Fruit fly (Drosophila melanogaster): ENCODE results near the gene CG9331.
A peak's percentile ranks its signal among the peaks of the same experiment; 100 is the strongest.

Gene CG9331

DNA sequence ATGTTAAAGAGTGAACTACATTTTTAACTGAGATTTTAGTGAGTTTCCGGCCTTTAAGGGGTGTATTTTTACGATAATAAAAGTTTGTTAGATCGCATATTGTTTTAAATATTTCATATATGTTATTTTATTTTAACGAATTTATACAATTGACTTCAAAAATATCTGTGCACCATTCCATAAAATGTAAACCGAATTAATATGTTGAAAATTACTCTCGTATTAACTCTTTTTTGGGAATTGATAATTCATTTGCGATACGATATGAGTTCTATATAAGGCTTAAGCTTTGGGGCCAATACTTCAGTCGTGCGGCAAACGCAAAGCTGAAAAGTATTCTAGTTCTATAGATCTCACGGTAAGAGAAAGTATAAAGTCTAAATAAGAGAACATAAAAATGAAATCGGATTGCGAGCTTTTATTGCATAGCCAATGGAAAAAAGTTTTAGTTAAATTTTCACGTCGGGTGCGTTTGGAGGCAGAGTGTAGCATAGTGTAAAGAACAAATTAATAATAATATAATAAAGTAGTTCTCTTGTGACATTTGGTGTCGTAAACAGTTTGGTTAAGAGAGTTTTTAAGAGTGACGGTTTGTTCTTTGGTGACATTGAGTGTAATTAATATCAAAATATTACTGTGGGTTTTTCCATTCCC lies 1.6 kb downstream of the CG9331 start (continued):
- TF ChIP-seq CG12659 (GFP tag; optimal IDR thresholded peaks at IDR 0.05) (no peak), Opbp (GFP tag; IDR thresholded peaks at IDR 0.05; ENCODE audit: partially characterized antibody) (no peak), CG7987 (GFP tag; optimal IDR thresholded peaks at IDR 0.05) (no peak), lbe (GFP tag; optimal IDR thresholded peaks at IDR 0.05) (no peak), slp2 (GFP tag; optimal IDR thresholded peaks at IDR 0.05) (no peak), prd (optimal IDR thresholded peaks at IDR 0.05) (no peak), prd (GFP tag; IDR thresholded peaks at IDR 0.05) (no peak), sob (GFP tag; IDR thresholded peaks at IDR 0.05) (no peak), CG2129 (GFP tag; IDR thresholded peaks at IDR 0.05; ENCODE audit: partially characterized antibody) (no peak), Sox102F (GFP tag; optimal IDR thresholded peaks at IDR 0.05) (no peak), Sin3A (optimal IDR thresholded peaks at IDR 0.05) (no peak), cwo (GFP tag; optimal IDR thresholded peaks at IDR 0.05) (no peak), Sry-β (GFP tag; optimal IDR thresholded peaks at IDR 0.05) (no peak), crp (GFP tag; optimal IDR thresholded peaks at IDR 0.05) (no peak), CG17912 (GFP tag; optimal IDR thresholded peaks at IDR 0.05) (no peak), grau (tag; optimal IDR thresholded peaks at IDR 0.05) (peak; percentile 7), gem (tag; optimal IDR thresholded peaks at IDR 0.05) (peak; percentile 4), exex (tag; optimal IDR thresholded peaks at IDR 0.05) (peak; percentile 23), toy (GFP tag; IDR thresholded peaks at IDR 0.05) (no peak), sens (GFP tag) (no peak), Dbx (GFP tag; IDR thresholded peaks at IDR 0.05) (no peak), CG3726 (GFP tag; IDR thresholded peaks at IDR 0.05) (no peak), D (optimal IDR thresholded peaks at IDR 0.05) (no peak), D (GFP tag; optimal IDR thresholded peaks at IDR 0.05) (no peak), ATbp (GFP tag; optimal IDR thresholded peaks at IDR 0.05) (no peak), Scr (GFP tag; IDR thresholded peaks at IDR 0.05; ENCODE audit: partially characterized antibody) (no peak), CG15073 (GFP tag; optimal IDR thresholded peaks at IDR 0.05) (no peak), CG17568 (GFP tag; optimal IDR thresholded peaks at IDR 0.05) (peak; percentile 7), hkb (optimal IDR thresholded peaks at IDR 0.05) (no peak), hkb (GFP tag; IDR thresholded peaks at IDR 0.05) (no peak), Gug (GFP tag; IDR thresholded peaks at IDR 0.05) (no peak), CG7963 (GFP tag; IDR thresholded peaks at IDR 0.05; ENCODE audit: partially characterized antibody) (no peak), CG7271 (tag; optimal IDR thresholded peaks at IDR 0.05) (no peak), Med (GFP tag) (peak; percentile 60), CG10366 (GFP tag; IDR thresholded peaks at IDR 0.05) (no peak), CG16779 (GFP tag; IDR thresholded peaks at IDR 0.05) (no peak), chinmo (GFP tag; IDR thresholded peaks at IDR 0.05; ENCODE audit: partially characterized antibody) (0 out of 4 replicates have a peak, but pooled peaks have one; percentile 6), NC2β (GFP tag; optimal IDR thresholded peaks at IDR 0.05) (no peak), HmgD (GFP tag; optimal IDR thresholded peaks at IDR 0.05) (no peak), CG4404 (GFP tag; IDR thresholded peaks at IDR 0.05) (no peak), Nf-YB (GFP tag; optimal IDR thresholded peaks at IDR 0.05) (no peak), CG12219 (GFP tag; optimal IDR thresholded peaks at IDR 0.05) (no peak), CG31224 (GFP tag; IDR thresholded peaks at IDR 0.05) (no peak), btn (GFP tag; optimal IDR thresholded peaks at IDR 0.05) (no peak), CG33557 (GFP tag; optimal IDR thresholded peaks at IDR 0.05) (no peak), Eip74EF (GFP tag; optimal IDR thresholded peaks at IDR 0.05) (no peak), dpn (GFP tag; optimal IDR thresholded peaks at IDR 0.05) (no peak), CG31388 (GFP tag; optimal IDR thresholded peaks at IDR 0.05) (no peak), Mad (GFP tag; optimal IDR thresholded peaks at IDR 0.05) (no peak), Hmr (GFP tag; optimal IDR thresholded peaks at IDR 0.05) (no peak), CG12071 (GFP tag; optimal IDR thresholded peaks at IDR 0.05) (no peak)

Measured in whole organism, embryonic.